Worm (Caenorhabditis elegans) whole organism, L1 larva: ENCODE measurements around the gene acp-5.

ENCODE experiments used
- F16B12.6 ChIP-seq: fragments of 150-350 bp; optimal IDR thresholded peaks from 2 replicates; lab custom pipeline; 2014; ENCODE audit warnings: missing biosample characterization, missing genetic modification characterization
- ama-1 ChIP-seq: fragments of 150-350 bp; optimal IDR thresholded peaks from 2 replicates; lab custom pipeline; 2014
- fkh-10 ChIP-seq: sonication (generic microtip); optimal IDR thresholded peaks from 2 replicates; lab custom pipeline; 2017; ENCODE audit warnings: missing biosample characterization, missing genetic modification reagents, missing genetic modification characterization
- fos-1 ChIP-seq: fragments of 150-350 bp; optimal IDR thresholded peaks from 2 replicates; lab custom pipeline; 2014; ENCODE audit warnings: missing biosample characterization, missing genetic modification characterization
- lin-14 ChIP-seq: fragments of 200-800 bp; sonication (Bioruptor generic); optimal IDR thresholded peaks from 2 replicates; lab custom pipeline; 2018; ENCODE audit warnings: mild to moderate bottlenecking, missing genetic modification characterization, moderate library complexity, missing compliant biosample characterization
- lsy-2 ChIP-seq, 2 experiments: fragments of 150-350 bp; optimal IDR thresholded peaks; 2 replicates each; lab custom pipeline; 2014; ENCODE audit warnings: missing biosample characterization in 2 of 2, missing genetic modification characterization in 2 of 2
- nhr-77 ChIP-seq: fragments of 150-350 bp; optimal IDR thresholded peaks from 2 replicates; lab custom pipeline; 2014; ENCODE audit warnings: missing biosample characterization, missing genetic modification characterization
- snpc-4 ChIP-seq: fragments of 150-350 bp; optimal IDR thresholded peaks from 2 replicates; lab custom pipeline; 2014; ENCODE audit warnings: missing biosample characterization, missing genetic modification characterization
- tbx-2 ChIP-seq: sonication (generic microtip); optimal IDR thresholded peaks from 2 replicates; lab custom pipeline; 2016; ENCODE audit warnings: missing genetic modification characterization, missing compliant biosample characterization
- unc-62 ChIP-seq: fragments of 150-350 bp; optimal IDR thresholded peaks from 2 replicates; lab custom pipeline; 2014; ENCODE audit warnings: missing biosample characterization, missing genetic modification reagents, missing genetic modification characterization

DNA sequence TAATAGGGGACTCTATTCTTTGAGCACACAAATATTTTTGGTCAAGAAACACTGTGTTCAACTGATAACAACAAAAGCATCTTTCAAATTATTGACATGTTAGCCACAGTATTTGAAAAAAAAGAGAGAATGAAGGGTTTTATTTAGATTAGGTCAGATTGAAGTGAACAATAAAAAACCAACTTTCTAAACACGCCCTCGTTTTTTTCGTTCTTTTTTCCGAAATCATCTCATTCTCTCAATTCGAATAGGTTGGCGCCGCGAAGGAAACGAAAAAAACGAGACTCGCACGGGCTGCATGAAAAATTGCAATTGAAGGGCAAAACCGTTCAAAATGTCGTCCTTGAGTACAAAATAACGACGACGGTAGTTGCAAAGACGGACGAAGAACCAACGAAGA is 14.9 kb upstream of the acp-5 start:
- TF ChIP-seq tbx-2 (tag; lab: Kevin White, UChicago) (no peak), fkh-10 (GFP tag; lab: Kevin White, UChicago) (no peak), fos-1 (tag; lab: Kevin White, UChicago) (no peak), ama-1 (no peak), F16B12.6 (no peak), unc-62 (GFP tag; lab: Kevin White, UChicago) (no peak), snpc-4 (no peak), nhr-77 (no peak), lin-14 (GFP tag; lab: Kevin White, UChicago) (peak; percentile 70), lsy-2 (tag; optimal IDR thresholded peaks at IDR 0.05; lab: Kevin White, UChicago) (no peak)
